Fruit fly (Drosophila melanogaster): ENCODE results near the gene Cenp-C.

DNA sequence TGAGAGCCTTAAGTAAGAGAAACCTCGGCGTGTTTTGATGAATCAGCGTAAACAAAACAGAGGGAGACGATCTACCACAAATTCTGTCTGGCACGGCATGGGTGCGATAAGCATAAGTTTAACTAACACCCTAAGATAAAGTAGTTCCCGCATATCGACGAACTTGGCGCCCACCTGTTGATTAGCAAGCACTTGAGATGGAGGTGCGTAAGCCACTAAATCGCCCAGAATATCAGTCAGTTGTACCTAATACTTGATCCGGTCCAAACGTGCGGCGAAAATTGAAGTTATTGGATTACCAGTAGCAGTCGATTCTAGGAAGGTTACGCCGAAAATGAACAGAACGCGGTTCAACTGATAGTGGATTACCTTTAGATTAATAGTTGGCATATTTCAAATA, 42.4 kb upstream of the Cenp-C start, which contains the start of gene CG31454:
- TF ChIP-seq Sin3A (optimal IDR thresholded peaks at IDR 0.05), result no peak
- TF ChIP-seq ttk (optimal IDR thresholded peaks at IDR 0.05), result no peak
- no peak for TF ChIP-seq h (optimal IDR thresholded peaks at IDR 0.05)
- no peak for TF ChIP-seq psq (optimal IDR thresholded peaks at IDR 0.05)
- TF ChIP-seq insv (optimal IDR thresholded peaks at IDR 0.05), result no peak

All from Kc167 (cell line).